Worm (Caenorhabditis elegans): Measurements from ENCODE around the gene hot-3.

DNA sequence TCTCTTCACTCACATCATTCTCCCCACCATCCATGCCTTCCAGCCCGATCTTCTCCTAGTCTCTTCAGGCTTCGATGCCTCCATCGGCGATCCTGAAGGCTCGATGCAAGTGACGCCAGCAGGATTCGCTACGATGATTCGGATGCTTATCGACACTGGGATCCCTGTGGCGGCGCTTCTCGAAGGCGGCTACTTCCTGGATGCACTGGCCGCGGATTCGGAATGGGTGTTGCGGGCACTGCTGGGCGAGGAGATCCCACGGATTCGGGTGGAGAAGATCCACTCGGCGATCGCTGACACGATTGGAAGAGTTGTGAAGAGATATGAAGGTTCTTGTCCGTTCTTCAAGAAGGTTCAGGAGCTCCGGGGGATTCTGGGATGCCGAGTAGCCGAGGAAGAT, 45.4 kb downstream of the hot-3 start:
- TF ChIP-seq hmg-1.2 (GFP tag; IDR thresholded peaks at IDR 0.05) (no peak), tbp1 (GFP tag; optimal IDR thresholded peaks at IDR 0.05) (no peak), lin-35 (GFP tag; optimal IDR thresholded peaks at IDR 0.05) (no peak), snpc-1.1 (tag; optimal IDR thresholded peaks at IDR 0.05; ENCODE audit: insufficient read depth) (no peak), sea-2 (GFP tag; IDR thresholded peaks at IDR 0.05) (no peak), madf-10 (tag; optimal IDR thresholded peaks at IDR 0.05) (no peak), somi-1 (GFP tag; optimal IDR thresholded peaks at IDR 0.05) (no peak)

Data from whole organism, young adult.